Fruit fly (Drosophila melanogaster): ENCODE data around the gene asl.

Gene asl

DNA sequence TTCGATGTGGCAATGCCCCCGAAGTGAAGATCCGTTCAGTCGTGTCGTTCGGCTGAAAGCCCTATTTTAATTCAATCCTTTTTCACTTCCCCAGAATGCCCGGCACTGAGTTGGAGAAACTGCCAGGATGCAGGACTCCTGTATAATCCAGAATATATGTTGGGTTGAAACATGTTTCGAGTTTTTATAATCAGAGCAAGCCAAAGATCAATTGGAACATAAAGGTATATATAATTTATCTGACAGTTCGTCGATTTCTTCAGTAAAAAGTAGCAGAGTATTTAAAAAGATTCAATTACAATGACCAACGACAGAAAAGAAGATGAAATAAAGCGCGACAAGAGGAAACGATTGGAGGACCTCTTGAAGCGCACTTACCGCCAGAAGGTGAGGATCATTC lies 21.2 kb upstream of the asl start, which contains the start of gene CG31551:
Gene CG31551, plus strand, starts transcription at position 301 of the 400 bp plus-strand sequence.
- TF ChIP-seq CG6792 (GFP tag; optimal IDR thresholded peaks at IDR 0.05), result no peak
- no peak for TF ChIP-seq Ets96B (tag; optimal IDR thresholded peaks at IDR 0.05)
- TF ChIP-seq fd85E (GFP tag; optimal IDR thresholded peaks at IDR 0.05), result no peak
- no peak for TF ChIP-seq esn (GFP tag; optimal IDR thresholded peaks at IDR 0.05)
- no peak for TF ChIP-seq achi (GFP tag; optimal IDR thresholded peaks at IDR 0.05)
- TF ChIP-seq CG9139 (GFP tag; optimal IDR thresholded peaks at IDR 0.05), result no peak
- no peak for TF ChIP-seq vri (GFP tag; optimal IDR thresholded peaks at IDR 0.05)
- TF ChIP-seq CG1621 (tag; optimal IDR thresholded peaks at IDR 0.05), result no peak
- TF ChIP-seq lz (GFP tag; optimal IDR thresholded peaks at IDR 0.05), result no peak
- no peak for TF ChIP-seq acj6 (GFP tag; optimal IDR thresholded peaks at IDR 0.05)
- no peak for TF ChIP-seq CG16779 (tag; optimal IDR thresholded peaks at IDR 0.05)
- no peak for TF ChIP-seq CG8632 (GFP tag; optimal IDR thresholded peaks at IDR 0.05)
- TF ChIP-seq Eip93F (GFP tag; optimal IDR thresholded peaks at IDR 0.05), result no peak

DNA sequence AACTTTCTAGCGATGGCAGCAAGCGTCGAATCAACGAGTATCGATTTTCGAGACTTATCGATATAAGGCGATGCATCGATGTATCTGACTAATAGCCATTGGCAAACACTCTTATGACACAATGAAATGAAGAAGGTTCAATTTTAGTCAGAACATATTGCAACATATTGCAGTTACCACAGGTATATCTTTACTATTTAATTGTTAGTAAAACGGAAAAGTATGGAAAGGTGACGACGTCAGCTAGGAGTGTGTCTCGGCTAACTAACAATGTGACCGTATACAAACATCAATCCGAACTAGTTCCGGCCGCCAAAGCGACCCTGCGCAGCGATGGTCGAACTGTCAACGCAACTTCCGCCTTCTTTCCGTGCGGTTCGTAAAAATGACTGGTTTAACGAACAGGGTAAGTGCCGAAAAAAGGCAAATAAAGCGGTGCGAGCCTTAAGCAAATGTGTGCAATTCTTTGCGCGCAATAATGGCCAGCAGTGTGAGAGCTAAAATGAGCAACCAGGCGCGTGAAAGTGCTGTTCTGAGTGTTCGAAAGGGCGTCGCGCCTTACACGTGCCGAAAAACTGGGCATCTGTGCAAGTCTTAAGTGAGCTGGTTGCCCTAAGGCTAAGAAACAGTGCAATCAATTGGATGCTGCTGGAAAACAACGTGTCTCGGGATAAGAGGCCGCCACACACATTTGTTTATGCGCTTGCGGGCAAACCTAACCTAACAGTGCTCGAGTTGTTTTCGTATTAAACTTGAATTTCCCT lies 18.0 kb upstream of the asl start, which contains the start of the genes Dph4, Spec2 and RpL13A:
Gene Dph4, minus strand, starts transcription at position 11 of the 764 bp plus-strand sequence.
Gene Spec2, minus strand, starts transcription at position 11 of the 764 bp plus-strand sequence.
Gene RpL13A, plus strand, starts transcription at position 360 of the 764 bp plus-strand sequence.
- TF ChIP-seq CG4318 (GFP tag; optimal IDR thresholded peaks at IDR 0.05), result no peak
- peak; percentile 60 for TF ChIP-seq CG8632 (GFP tag; optimal IDR thresholded peaks at IDR 0.05)
- peak; percentile 81 for TF ChIP-seq Sox14 (GFP tag; optimal IDR thresholded peaks at IDR 0.05)
- no peak for TF ChIP-seq Hr39 (GFP tag; optimal IDR thresholded peaks at IDR 0.05)
- TF ChIP-seq Hr38 (GFP tag; optimal IDR thresholded peaks at IDR 0.05), result no peak
- TF ChIP-seq CG10669 (GFP tag; optimal IDR thresholded peaks at IDR 0.05), result no peak
- TF ChIP-seq Eip93F (GFP tag; optimal IDR thresholded peaks at IDR 0.05), result peak; percentile 8
- peak; percentile 75 for TF ChIP-seq CG3032 (tag; optimal IDR thresholded peaks at IDR 0.05)
- no peak for TF ChIP-seq OdsH (GFP tag; optimal IDR thresholded peaks at IDR 0.05)
- TF ChIP-seq CG10631 (GFP tag; optimal IDR thresholded peaks at IDR 0.05), result no peak
- TF ChIP-seq esn (GFP tag; optimal IDR thresholded peaks at IDR 0.05), result peak; percentile 92
- peak; percentile 83 for TF ChIP-seq acj6 (GFP tag; optimal IDR thresholded peaks at IDR 0.05)
- no peak for TF ChIP-seq Lpt (GFP tag; optimal IDR thresholded peaks at IDR 0.05)
- TF ChIP-seq Eip78C (GFP tag), result peak; percentile 96
- TF ChIP-seq pdm3 (GFP tag; optimal IDR thresholded peaks at IDR 0.05), result no peak
- peak; percentile 83 for TF ChIP-seq CG6808 (GFP tag; optimal IDR thresholded peaks at IDR 0.05)
- TF ChIP-seq CG7368 (GFP tag; optimal IDR thresholded peaks at IDR 0.05), result peak; percentile 86
- no peak for TF ChIP-seq Smox (GFP tag; optimal IDR thresholded peaks at IDR 0.05)
- peak; percentile 79 for TF ChIP-seq topi (GFP tag; optimal IDR thresholded peaks at IDR 0.05)
- peak; percentile 64 for TF ChIP-seq fd59A (GFP tag; optimal IDR thresholded peaks at IDR 0.05)
- TF ChIP-seq spab (GFP tag; optimal IDR thresholded peaks at IDR 0.05), result no peak
- peak; percentile 67 for TF ChIP-seq CG16779 (tag; optimal IDR thresholded peaks at IDR 0.05)
- TF ChIP-seq eg (GFP tag; IDR thresholded peaks at IDR 0.05), result no peak
- no peak for TF ChIP-seq CG6163 (GFP tag; IDR thresholded peaks at IDR 0.05)
- no peak for TF ChIP-seq Gug (GFP tag; IDR thresholded peaks at IDR 0.05)
- TF ChIP-seq Ets21C (GFP tag; optimal IDR thresholded peaks at IDR 0.05), result no peak
- peak; percentile 93 for TF ChIP-seq net (GFP tag; optimal IDR thresholded peaks at IDR 0.05)
- peak; percentile 86 for TF ChIP-seq svp (GFP tag)
- TF ChIP-seq Met (GFP tag; optimal IDR thresholded peaks at IDR 0.05), result peak; percentile 89
- TF ChIP-seq CG11762 (GFP tag; optimal IDR thresholded peaks at IDR 0.05; ENCODE audit: insufficient read depth), result peak; percentile 67
- peak; percentile 23 for TF ChIP-seq Sox15 (GFP tag; optimal IDR thresholded peaks at IDR 0.05)
- TF ChIP-seq CG34406 (GFP tag; optimal IDR thresholded peaks at IDR 0.05), result peak; percentile 83
- TF ChIP-seq CG11902 (GFP tag; optimal IDR thresholded peaks at IDR 0.05), result peak; percentile 48
- peak; percentile 89 for TF ChIP-seq Sox102F (GFP tag; optimal IDR thresholded peaks at IDR 0.05)
- peak; percentile 100 for TF ChIP-seq achi (GFP tag; optimal IDR thresholded peaks at IDR 0.05)
- TF ChIP-seq Ets96B (tag; optimal IDR thresholded peaks at IDR 0.05), result peak; percentile 49
- TF ChIP-seq CG3919 (GFP tag; optimal IDR thresholded peaks at IDR 0.05), result peak; percentile 94
- TF ChIP-seq CG6276 (GFP tag; optimal IDR thresholded peaks at IDR 0.05), result no peak
- no peak for TF ChIP-seq CG15336 (GFP tag; IDR thresholded peaks at IDR 0.05)
- peak in 1 of 2 experiments; percentile 91 for TF ChIP-seq salr (GFP tag; optimal IDR thresholded peaks at IDR 0.05)
- peak; percentile 83 for TF ChIP-seq CG1621 (tag; optimal IDR thresholded peaks at IDR 0.05)
- TF ChIP-seq CG6792 (GFP tag; optimal IDR thresholded peaks at IDR 0.05), result peak; percentile 72
- no peak for TF ChIP-seq CG11294 (GFP tag; IDR thresholded peaks at IDR 0.05)
- TF ChIP-seq CG8319 (GFP tag; optimal IDR thresholded peaks at IDR 0.05), result peak; percentile 73
- TF ChIP-seq vri (GFP tag; optimal IDR thresholded peaks at IDR 0.05), result no peak
